Worm (Caenorhabditis elegans) whole organism, young adult: Measurements from ENCODE around the gene B0416.3.
"Not testable (repeated sequence)": the region's sequence is repeated elsewhere in the genome, so short reads cannot be mapped to it uniquely, and the experiment has no call there.

Experiments used
- B0019.2 ChIP-seq: fragments of 200-800 bp; sonication (Bioruptor generic); conservative IDR thresholded peaks from 2 replicates; pipeline ENCODE4 v1.3.6; 2022; ENCODE audit warnings: missing genetic modification reagents, missing genetic modification characterization, missing compliant biosample characterization
- B0261.1 ChIP-seq: sonication (generic microtip); optimal IDR thresholded peaks from 2 replicates; lab custom pipeline; 2016; ENCODE audit warnings: mild to moderate bottlenecking, missing genetic modification characterization, moderate library complexity, missing compliant biosample characterization
- C17E4.6 ChIP-seq: fragments of 200-800 bp; sonication (Bioruptor generic); IDR thresholded peaks from 2 replicates; pipeline ENCODE4 v1.3.6; 2022; ENCODE audit warnings: missing genetic modification reagents, missing genetic modification characterization, missing compliant biosample characterization
- D2030.7 ChIP-seq: fragments of 200-800 bp; sonication (Bioruptor generic); IDR thresholded peaks from 2 replicates; pipeline ENCODE4 v1.3.6; 2022; ENCODE audit warnings: missing genetic modification reagents, missing genetic modification characterization, missing compliant biosample characterization
- F10E7.11 ChIP-seq: sonication (generic microtip); optimal IDR thresholded peaks from 2 replicates; lab custom pipeline; 2017; ENCODE audit warnings: mild to moderate bottlenecking, missing genetic modification characterization, moderate library complexity, missing compliant biosample characterization
- F23B12.7 ChIP-seq: sonication (generic microtip); optimal IDR thresholded peaks from 2 replicates; lab custom pipeline; 2017; ENCODE audit warnings: missing genetic modification characterization, mild to moderate bottlenecking, missing compliant biosample characterization, antibody characterized with exemption, moderate library complexity; ENCODE audit not compliant: insufficient read depth
- F55B11.4 ChIP-seq: sonication (generic microtip); optimal IDR thresholded peaks from 2 replicates; lab custom pipeline; 2016; ENCODE audit warnings: missing compliant biosample characterization, missing genetic modification characterization, borderline replicate concordance; ENCODE audit not compliant: insufficient read depth
- T07F8.4 ChIP-seq: sonication (generic microtip); optimal IDR thresholded peaks from 2 replicates; lab custom pipeline; 2016; ENCODE audit warnings: mild to moderate bottlenecking, missing genetic modification characterization, moderate library complexity, missing compliant biosample characterization
- Y53F4B.3 ChIP-seq: fragments of 200-800 bp; sonication (Bioruptor generic); IDR thresholded peaks from 2 replicates; pipeline ENCODE4 v1.3.6; 2022; ENCODE audit warnings: missing genetic modification reagents, missing genetic modification characterization, missing compliant biosample characterization
- Y56A3A.18 ChIP-seq: fragments of 200-800 bp; sonication (Bioruptor generic); IDR thresholded peaks from 2 replicates; pipeline ENCODE4 v1.3.6; 2022; ENCODE audit warnings: missing genetic modification reagents, missing genetic modification characterization, missing compliant biosample characterization
- akir-1 ChIP-seq: fragments of 200-800 bp; sonication (Bioruptor generic); optimal IDR thresholded peaks from 2 replicates; lab custom pipeline; 2018; ENCODE audit warnings: mild to moderate bottlenecking, missing genetic modification characterization, moderate library complexity, missing compliant biosample characterization
- aptf-3 ChIP-seq: fragments of 200-800 bp; sonication (Bioruptor generic); IDR thresholded peaks from 2 replicates; pipeline ENCODE4 v1.3.6; 2022; ENCODE audit warnings: missing genetic modification characterization, missing compliant biosample characterization
- ccch-3 ChIP-seq: fragments of 200-800 bp; sonication (Bioruptor generic); optimal IDR thresholded peaks from 2 replicates; lab custom pipeline; 2018; ENCODE audit warnings: mild to moderate bottlenecking, missing genetic modification characterization, missing compliant biosample characterization
- cebp-2 ChIP-seq: fragments of 200-800 bp; sonication (Bioruptor generic); IDR thresholded peaks from 2 replicates; pipeline ENCODE4 v1.3.6; 2022; ENCODE audit warnings: missing genetic modification characterization, missing compliant biosample characterization
- ceh-100 ChIP-seq: fragments of 200-800 bp; sonication (Bioruptor generic); IDR thresholded peaks from 2 replicates; pipeline ENCODE4 v1.3.6; 2022; ENCODE audit warnings: missing genetic modification reagents, missing genetic modification characterization, missing compliant biosample characterization
- ceh-27 ChIP-seq: fragments of 200-800 bp; sonication (Bioruptor generic); optimal IDR thresholded peaks from 2 replicates; lab custom pipeline; 2018; ENCODE audit warnings: mild to moderate bottlenecking, missing genetic modification characterization, moderate library complexity, missing compliant biosample characterization
- ceh-40 ChIP-seq: fragments of 200-800 bp; sonication (Bioruptor generic); IDR thresholded peaks from 2 replicates; pipeline ENCODE4 v1.3.6; 2022; ENCODE audit warnings: missing genetic modification characterization, missing compliant biosample characterization
- ceh-79 ChIP-seq: sonication (generic microtip); optimal IDR thresholded peaks from 2 replicates; lab custom pipeline; 2017; ENCODE audit warnings: mild to moderate bottlenecking, missing genetic modification characterization, missing compliant biosample characterization
- ceh-91 ChIP-seq: fragments of 200-800 bp; sonication (Bioruptor generic); IDR thresholded peaks from 2 replicates; pipeline ENCODE4 v1.3.6; 2022; ENCODE audit warnings: missing genetic modification reagents, missing genetic modification characterization, missing compliant biosample characterization
- dpl-1 ChIP-seq: fragments of 150-350 bp; optimal IDR thresholded peaks from 2 replicates; lab custom pipeline; 2014; ENCODE audit warnings: missing biosample characterization, missing genetic modification reagents, missing genetic modification characterization
- egl-44 ChIP-seq: fragments of 200-800 bp; sonication (Bioruptor generic); IDR thresholded peaks from 2 replicates; pipeline ENCODE4 v1.3.6; 2022; ENCODE audit warnings: missing genetic modification reagents, missing genetic modification characterization, missing compliant biosample characterization
- ekl-4 ChIP-seq: fragments of 200-800 bp; sonication (Bioruptor generic); IDR thresholded peaks from 2 replicates; pipeline ENCODE4 v1.3.6; 2022; ENCODE audit warnings: missing genetic modification reagents, missing genetic modification characterization, missing compliant biosample characterization
- ets-4 ChIP-seq: fragments of 200-800 bp; sonication (Bioruptor generic); optimal IDR thresholded peaks from 2 replicates; lab custom pipeline; 2018; ENCODE audit warnings: mild to moderate bottlenecking, missing genetic modification characterization, missing compliant biosample characterization
- hmg-1.2 ChIP-seq: fragments of 200-800 bp; sonication (Bioruptor generic); IDR thresholded peaks from 2 replicates; pipeline ENCODE4 v1.3.6; 2022; ENCODE audit warnings: missing genetic modification reagents, missing genetic modification characterization, missing compliant biosample characterization
- hsf-1 ChIP-seq: fragments of 200-800 bp; sonication (Bioruptor generic); IDR thresholded peaks from 2 replicates; pipeline ENCODE4 v1.3.6; 2022; ENCODE audit warnings: missing genetic modification reagents, missing genetic modification characterization, missing compliant biosample characterization
- lag-1 ChIP-seq: fragments of 200-800 bp; sonication (Bioruptor generic); IDR thresholded peaks from 2 replicates; pipeline ENCODE4 v1.3.6; 2022; ENCODE audit warnings: missing genetic modification reagents, missing genetic modification characterization, missing compliant biosample characterization
- lin-26 ChIP-seq: fragments of 200-800 bp; sonication (Bioruptor generic); IDR thresholded peaks from 2 replicates; pipeline ENCODE4 v1.3.6; 2022; ENCODE audit warnings: missing genetic modification reagents, missing genetic modification characterization, missing compliant biosample characterization
- lsl-1 ChIP-seq: fragments of 200-800 bp; sonication (Bioruptor generic); optimal IDR thresholded peaks from 2 replicates; lab custom pipeline; 2018; ENCODE audit warnings: mild to moderate bottlenecking, missing genetic modification characterization, moderate library complexity, missing compliant biosample characterization
- mel-28 ChIP-seq: sonication (generic microtip); optimal IDR thresholded peaks from 2 replicates; lab custom pipeline; 2016; ENCODE audit warnings: borderline replicate concordance, mild to moderate bottlenecking, missing genetic modification characterization, missing compliant biosample characterization
- nhr-120 ChIP-seq: fragments of 200-800 bp; sonication (Bioruptor generic); IDR thresholded peaks from 2 replicates; pipeline ENCODE4 v1.3.6; 2022; ENCODE audit warnings: missing genetic modification characterization, missing compliant biosample characterization
- nhr-27 ChIP-seq: fragments of 200-800 bp; sonication (Bioruptor generic); optimal IDR thresholded peaks from 2 replicates; lab custom pipeline; 2018; ENCODE audit warnings: mild to moderate bottlenecking, missing genetic modification characterization, moderate library complexity, missing compliant biosample characterization
- nhr-80 ChIP-seq: sonication (generic microtip); optimal IDR thresholded peaks from 2 replicates; lab custom pipeline; 2016; ENCODE audit warnings: missing genetic modification characterization, missing compliant biosample characterization
- pha-4 ChIP-seq: fragments of 150-350 bp; sonication (generic microtip); optimal IDR thresholded peaks from 2 replicates; lab custom pipeline; 2014; ENCODE audit warnings: missing biosample characterization, missing genetic modification reagents, missing genetic modification characterization
- rec-8 ChIP-seq, 2 experiments: sonication (generic microtip); optimal IDR thresholded peaks; 2 replicates each; lab custom pipeline; 2016; ENCODE audit warnings: mild to moderate bottlenecking in 2 of 2, missing genetic modification characterization in 2 of 2, missing genetic modification reagents in 2 of 2, missing genotype in 2 of 2, missing biosample characterization in 1 of 2, missing compliant biosample characterization in 1 of 2, moderate library complexity in 1 of 2
- repo-1 ChIP-seq: sonication (generic microtip); optimal IDR thresholded peaks from 2 replicates; lab custom pipeline; 2017; ENCODE audit warnings: mild to moderate bottlenecking, missing genetic modification characterization, missing compliant biosample characterization
- rpc-1 ChIP-seq, 2 experiments: fragments of 150-350 bp in 1 of 2; sonication (generic microtip) in 1 of 2; optimal IDR thresholded peaks; 2 replicates each; lab custom pipeline; 2014 to 2018; ENCODE audit warnings: missing biosample characterization in 1 of 2, missing genetic modification characterization in 1 of 2, missing genetic modification reagents in 1 of 2, missing genotype in 1 of 2
- tbp1 ChIP-seq: fragments of 200-800 bp; sonication (Bioruptor generic); optimal IDR thresholded peaks from 2 replicates; lab custom pipeline; 2018; ENCODE audit warnings: mild to moderate bottlenecking, missing genetic modification characterization, missing compliant biosample characterization
- tbx-9 ChIP-seq: sonication (generic microtip); optimal IDR thresholded peaks from 2 replicates; lab custom pipeline; 2016; ENCODE audit warnings: borderline replicate concordance, missing genetic modification characterization, inconsistent platforms, missing compliant biosample characterization
- zfh-2 ChIP-seq: fragments of 200-800 bp; sonication (Bioruptor generic); conservative IDR thresholded peaks from 2 replicates; pipeline ENCODE4 v1.3.6; 2022; ENCODE audit warnings: missing genetic modification reagents, missing genetic modification characterization, missing compliant biosample characterization
- zim-3 ChIP-seq: sonication (generic microtip); optimal IDR thresholded peaks from 2 replicates; lab custom pipeline; 2017; ENCODE audit warnings: mild to moderate bottlenecking, missing genetic modification characterization, moderate library complexity, missing compliant biosample characterization
- ztf-28 ChIP-seq: fragments of 200-800 bp; sonication (Bioruptor generic); IDR thresholded peaks from 2 replicates; pipeline ENCODE4 v1.3.6; 2022; ENCODE audit warnings: missing genetic modification reagents, missing genetic modification characterization, missing compliant biosample characterization

B0416.3 gene

DNA sequence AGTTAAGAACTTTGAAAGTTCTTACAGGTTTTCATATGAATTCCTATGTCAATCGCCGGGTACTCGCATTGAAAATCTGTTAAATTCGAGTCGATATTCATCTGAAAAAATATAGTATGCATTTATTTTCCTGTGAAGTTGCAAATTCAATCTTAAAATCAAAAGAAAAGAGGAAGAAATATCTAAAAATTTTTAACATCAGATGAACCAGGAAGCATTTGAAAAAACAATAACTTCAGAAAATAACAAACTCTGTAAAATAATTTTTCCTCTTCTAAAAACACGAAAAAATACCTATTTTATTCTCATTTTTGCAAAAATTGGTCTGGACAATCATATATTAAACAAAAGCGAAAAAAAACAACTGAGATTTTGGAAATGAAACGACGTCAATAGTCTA lies 27.6 kb downstream of the B0416.3 start, which contains the start of gene npr-7 (continued):
- TF ChIP-seq ztf-28 (GFP tag; lab: Robert Waterston, UW), result no peak
- no peak for TF ChIP-seq ceh-79 (tag; lab: Kevin White, UChicago)
- TF ChIP-seq ccch-3, result no peak
- TF ChIP-seq, all 124 proteins: peak for 0

DNA sequence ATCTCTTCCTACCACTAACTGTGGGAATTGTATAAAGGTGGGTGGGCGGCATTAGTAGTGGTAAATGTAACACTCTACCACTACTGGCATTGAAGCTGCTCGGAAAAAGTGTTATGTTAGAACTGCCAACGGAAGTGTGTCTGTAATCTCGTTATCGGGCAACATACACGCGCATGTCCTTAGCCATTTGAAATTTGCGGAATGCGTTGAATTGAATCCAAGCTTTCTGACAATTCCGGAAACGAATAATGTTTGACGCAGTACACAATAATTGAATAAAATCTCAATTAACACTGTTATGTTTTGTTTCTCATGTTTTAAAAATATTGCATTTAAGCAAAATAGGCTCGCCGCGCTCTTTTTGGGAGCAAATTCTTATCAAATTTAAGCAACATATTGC lies 33.5 kb downstream of the B0416.3 start:
- TF ChIP-seq B0019.2 (GFP tag; lab: Robert Waterston, UW) (no peak), nhr-120 (GFP tag; lab: Robert Waterston, UW) (no peak), zfh-2 (GFP tag; lab: Robert Waterston, UW) (no peak), ets-4 (GFP tag; lab: Kevin White, UChicago) (no peak), repo-1 (tag; lab: Kevin White, UChicago) (no peak), lag-1 (GFP tag; lab: Robert Waterston, UW) (no peak), lsl-1 (GFP tag; lab: Kevin White, UChicago) (no peak), zim-3 (tag; lab: Kevin White, UChicago) (no peak), rec-8 (tag; optimal IDR thresholded peaks at IDR 0.05; lab: Kevin White, UChicago) (no peak), F10E7.11 (no peak), nhr-80 (tag; lab: Kevin White, UChicago) (no peak), ceh-27 (GFP tag; lab: Kevin White, UChicago) (no peak), nhr-27 (no peak), tbx-9 (no peak), egl-44 (GFP tag; lab: Robert Waterston, UW) (no peak), akir-1 (GFP tag; lab: Kevin White, UChicago) (no peak)

DNA sequence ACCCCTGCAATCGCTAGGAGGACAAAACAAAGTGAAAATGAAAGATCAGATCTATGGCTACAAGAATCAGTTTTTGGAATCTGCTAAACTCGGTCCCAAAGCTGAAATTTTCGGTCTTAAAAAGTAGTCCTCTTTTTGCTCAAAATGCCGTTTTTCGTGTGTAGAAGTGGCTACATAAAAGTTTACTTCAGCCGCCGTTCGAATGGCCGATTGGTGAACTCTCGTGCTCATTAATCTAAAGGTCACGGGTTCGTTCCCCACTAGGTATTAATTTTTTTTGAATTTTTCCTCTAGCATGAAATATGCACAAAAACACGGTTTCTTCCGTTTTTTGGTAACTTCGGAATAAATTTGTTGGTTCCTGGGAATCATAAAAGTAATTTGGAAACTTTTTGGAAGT lies 34.3 kb downstream of the B0416.3 start:
- TF ChIP-seq ceh-100 (GFP tag; lab: Robert Waterston, UW) (0 out of 2 replicates have a peak, but pooled peaks have one; percentile 23), egl-44 (GFP tag; lab: Robert Waterston, UW) (0 out of 2 replicates have a peak, but pooled peaks have one; percentile 29), cebp-2 (GFP tag; lab: Robert Waterston, UW) (0 out of 2 replicates have a peak, but pooled peaks have one; percentile 16), rpc-1 (tag; optimal IDR thresholded peaks at IDR 0.05; lab: Kevin White, UChicago) (peak; percentile 45), lin-26 (GFP tag; lab: Robert Waterston, UW) (peak; percentile 87), ceh-40 (GFP tag; lab: Robert Waterston, UW) (peak; percentile 71; the same call in 1 of the 2 replicates), B0261.1 (peak; percentile 23), tbp1 (GFP tag; lab: Kevin White, UChicago) (peak; percentile 75), Y53F4B.3 (GFP tag; lab: Robert Waterston, UW) (0 out of 2 replicates have a peak, but pooled peaks have one; percentile 14), D2030.7 (GFP tag; lab: Robert Waterston, UW) (peak; percentile 29; the same call in 1 of the 2 replicates)
- TF ChIP-seq rpc-1 (optimal IDR thresholded peaks at IDR 0.05; lab: Kevin White, UChicago), result not testable (repeated sequence)

- TF ChIP-seq F55B11.4 (tag; lab: Kevin White, UChicago) (no peak), hsf-1 (GFP tag; lab: Robert Waterston, UW) (no peak), C17E4.6 (no peak), mel-28 (tag; lab: Kevin White, UChicago) (no peak), lsl-1 (GFP tag; lab: Kevin White, UChicago) (no peak), dpl-1 (GFP tag; lab: Kevin White, UChicago) (no peak), T07F8.4 (tag; lab: Kevin White, UChicago) (no peak), pha-4 (tag; lab: Kevin White, UChicago) (no peak), aptf-3 (GFP tag; lab: Robert Waterston, UW) (no peak), Y56A3A.18 (GFP tag; lab: Robert Waterston, UW) (no peak), ceh-91 (GFP tag; lab: Robert Waterston, UW) (no peak), hmg-1.2 (no peak), D2030.7 (GFP tag; lab: Robert Waterston, UW) (no peak), zfh-2 (GFP tag; lab: Robert Waterston, UW) (no peak), ekl-4 (no peak), F23B12.7 (tag; lab: Kevin White, UChicago) (no peak)
- TF ChIP-seq, all 124 proteins: peak for 0
Observed at ce11 chrX:9330721-9331212, 39.3 kb downstream of the B0416.3 start, which contains the start of gene T20B5.2. T20B5.2 (plus strand) TSS chrX:9331162.
